Fruit fly (Drosophila melanogaster): ENCODE measurements around the gene Caper.

Caper gene

dm6 chr2L:7047703-7048102 is 15.2 kb downstream of the Caper start:
- TF ChIP-seq insv (optimal IDR thresholded peaks at IDR 0.05) = no peak
- no peak for TF ChIP-seq ttk (optimal IDR thresholded peaks at IDR 0.05)
- TF ChIP-seq psq (optimal IDR thresholded peaks at IDR 0.05) = no peak
- TF ChIP-seq Sin3A (optimal IDR thresholded peaks at IDR 0.05) = no peak
- no peak for TF ChIP-seq h (optimal IDR thresholded peaks at IDR 0.05)
- no peak for TF ChIP-seq Myc (optimal IDR thresholded peaks at IDR 0.05)

- TF ChIP-seq ttk (optimal IDR thresholded peaks at IDR 0.05) (no peak), h (optimal IDR thresholded peaks at IDR 0.05) (no peak), psq (optimal IDR thresholded peaks at IDR 0.05) (no peak), Sin3A (optimal IDR thresholded peaks at IDR 0.05) (no peak), insv (optimal IDR thresholded peaks at IDR 0.05) (no peak)
These were observed 16.6 kb downstream of the Caper start for dm6 chr2L:7049009-7049647.

dm6 chr2L:7049680-7050289 is 17.3 kb downstream of the Caper start:
- TF ChIP-seq psq (optimal IDR thresholded peaks at IDR 0.05) = no peak
- no peak for TF ChIP-seq h (optimal IDR thresholded peaks at IDR 0.05)
- no peak for TF ChIP-seq Sin3A (optimal IDR thresholded peaks at IDR 0.05)
- no peak for TF ChIP-seq insv (optimal IDR thresholded peaks at IDR 0.05)
- no peak for TF ChIP-seq ttk (optimal IDR thresholded peaks at IDR 0.05)
- TF ChIP-seq Myc (optimal IDR thresholded peaks at IDR 0.05) = no peak

dm6 chr2L:7050492-7051182 is 18.1 kb downstream of the Caper start:
- TF ChIP-seq Myc (optimal IDR thresholded peaks at IDR 0.05) (no peak), ttk (optimal IDR thresholded peaks at IDR 0.05) (no peak), Sin3A (optimal IDR thresholded peaks at IDR 0.05) (no peak), h (optimal IDR thresholded peaks at IDR 0.05) (no peak), insv (optimal IDR thresholded peaks at IDR 0.05) (no peak), psq (optimal IDR thresholded peaks at IDR 0.05) (no peak)

- TF ChIP-seq psq (optimal IDR thresholded peaks at IDR 0.05) = no peak
- no peak for TF ChIP-seq insv (optimal IDR thresholded peaks at IDR 0.05)
- TF ChIP-seq Sin3A (optimal IDR thresholded peaks at IDR 0.05) = no peak
These were observed 19.2 kb downstream of the Caper start for dm6 chr2L:7051740-7052139.

dm6 chr2L:7056189-7056926 is 23.8 kb downstream of the Caper start, which contains the start of gene Mnn1:
Mnn1 (plus strand) TSS chr2L:7056301.
- no peak for TF ChIP-seq Sin3A (optimal IDR thresholded peaks at IDR 0.05)
- TF ChIP-seq ttk (optimal IDR thresholded peaks at IDR 0.05) = no peak
- no peak for TF ChIP-seq insv (optimal IDR thresholded peaks at IDR 0.05)
- TF ChIP-seq Myc (optimal IDR thresholded peaks at IDR 0.05) = no peak
- no peak for TF ChIP-seq h (optimal IDR thresholded peaks at IDR 0.05)
- no peak for TF ChIP-seq psq (optimal IDR thresholded peaks at IDR 0.05)

- TF ChIP-seq insv (optimal IDR thresholded peaks at IDR 0.05) (no peak), Sin3A (optimal IDR thresholded peaks at IDR 0.05) (no peak), psq (optimal IDR thresholded peaks at IDR 0.05) (no peak), h (optimal IDR thresholded peaks at IDR 0.05) (no peak), Myc (optimal IDR thresholded peaks at IDR 0.05) (no peak), ttk (optimal IDR thresholded peaks at IDR 0.05) (no peak)
These were observed 28.2 kb downstream of the Caper start, which contains the start of gene Mst27D for dm6 chr2L:7060751-7061150. Mst27D (minus strand) TSS chr2L:7060851.

dm6 chr2L:7063721-7064179 is 31.2 kb downstream of the Caper start, which contains the start of gene Sem1:
Sem1 (plus strand) TSS chr2L:7063986.
- TF ChIP-seq insv (optimal IDR thresholded peaks at IDR 0.05) (no peak), ttk (optimal IDR thresholded peaks at IDR 0.05) (no peak), Myc (optimal IDR thresholded peaks at IDR 0.05) (no peak), Sin3A (optimal IDR thresholded peaks at IDR 0.05) (no peak), psq (optimal IDR thresholded peaks at IDR 0.05) (no peak), h (optimal IDR thresholded peaks at IDR 0.05) (no peak)

dm6 chr2L:7065687-7066086 is 33.2 kb downstream of the Caper start, which contains the start of gene Nuf2:
Nuf2 (minus strand) TSS chr2L:7065837.
- no peak for TF ChIP-seq h (optimal IDR thresholded peaks at IDR 0.05)

- TF ChIP-seq h (optimal IDR thresholded peaks at IDR 0.05) (no peak), insv (optimal IDR thresholded peaks at IDR 0.05) (no peak)
These were observed 35.2 kb downstream of the Caper start, which contains the start of gene Ugt307A1 for dm6 chr2L:7067683-7068082. Ugt307A1 (plus strand) TSS chr2L:7067983.

- TF ChIP-seq ttk (optimal IDR thresholded peaks at IDR 0.05) = no peak
These were observed 38.7 kb downstream of the Caper start for dm6 chr2L:7071219-7071618.

dm6 chr2L:7071862-7072261 is 39.3 kb downstream of the Caper start:
- TF ChIP-seq ttk (optimal IDR thresholded peaks at IDR 0.05) (no peak), h (optimal IDR thresholded peaks at IDR 0.05) (no peak), psq (optimal IDR thresholded peaks at IDR 0.05) (no peak), insv (optimal IDR thresholded peaks at IDR 0.05) (no peak), Myc (optimal IDR thresholded peaks at IDR 0.05) (no peak), Sin3A (optimal IDR thresholded peaks at IDR 0.05) (no peak)
